Worm (Caenorhabditis elegans) whole organism, L4/young adult: Measurements from ENCODE around the gene figl-1.
"Not testable (repeated sequence)": the region's sequence is repeated elsewhere in the genome, so short reads cannot be mapped to it uniquely, and the experiment has no call there.

Experiments used
- W03F9.2 ChIP-seq: fragments of 150-350 bp; optimal IDR thresholded peaks from 2 replicates; lab custom pipeline; 2014; ENCODE audit warnings: missing biosample characterization, missing genetic modification characterization
- dao-5 ChIP-seq: sonication (generic microtip); optimal IDR thresholded peaks from 2 replicates; lab custom pipeline; 2016; ENCODE audit warnings: missing genotype, missing genetic modification characterization, moderate library complexity, missing compliant biosample characterization
- him-1 ChIP-seq: sonication (generic microtip); optimal IDR thresholded peaks from 2 replicates; lab custom pipeline; 2016; ENCODE audit warnings: missing genotype, missing genetic modification reagents, missing genetic modification characterization, missing compliant biosample characterization

figl-1 gene

DNA sequence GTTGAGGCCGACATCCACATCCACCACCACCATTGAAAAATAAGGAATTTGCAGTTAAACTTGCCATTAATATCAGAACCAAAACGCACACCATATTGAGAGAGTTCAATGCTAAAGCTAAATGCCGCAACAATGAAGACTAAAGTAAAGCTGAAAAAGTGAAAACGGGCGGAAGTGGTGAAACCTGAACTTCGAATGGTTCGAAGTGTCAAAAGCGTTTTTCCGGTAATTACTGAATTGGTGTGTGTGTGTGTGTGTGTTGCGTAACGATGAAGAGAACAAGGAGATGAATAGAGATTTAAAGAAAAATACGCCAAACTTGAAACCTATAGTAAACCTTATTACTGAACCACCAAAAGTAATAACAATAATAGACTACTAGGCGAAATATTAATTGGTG, 18.7 kb upstream of the figl-1 start, which contains the start of gene grl-13:
TSS of gene grl-13 (minus strand) at position 101 of the 400 bp plus-strand sequence.
- TF ChIP-seq W03F9.2 (tag; lab: Kevin White, UChicago) (no peak), him-1 (tag; lab: Kevin White, UChicago) (no peak), dao-5 (no peak)

DNA sequence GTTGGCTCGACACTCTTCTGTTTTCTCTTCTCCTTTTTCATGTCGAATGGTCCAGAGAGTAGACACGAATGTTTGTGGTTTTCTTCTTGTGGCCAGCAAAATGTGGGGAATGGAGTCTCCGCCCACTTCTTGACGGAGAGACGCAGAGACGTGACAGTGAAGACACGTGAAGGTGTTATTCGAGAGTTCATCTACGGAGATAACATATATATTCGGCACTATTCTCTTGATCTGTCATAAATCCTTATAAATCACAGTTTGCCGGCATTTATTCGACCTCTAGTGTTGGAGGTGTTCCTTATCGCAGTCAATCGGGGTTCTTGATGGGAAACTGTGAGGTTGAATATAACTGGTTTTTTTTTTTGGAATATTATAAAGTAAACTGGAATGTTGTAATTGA, 15.7 kb upstream of the figl-1 start, which contains the start of gene F32D1.3:
TSS of gene F32D1.3 (minus strand) at position 65 of the 400 bp plus-strand sequence.
- no peak for TF ChIP-seq W03F9.2 (tag; lab: Kevin White, UChicago)
- no peak for TF ChIP-seq dao-5
- no peak for TF ChIP-seq him-1 (tag; lab: Kevin White, UChicago)

DNA sequence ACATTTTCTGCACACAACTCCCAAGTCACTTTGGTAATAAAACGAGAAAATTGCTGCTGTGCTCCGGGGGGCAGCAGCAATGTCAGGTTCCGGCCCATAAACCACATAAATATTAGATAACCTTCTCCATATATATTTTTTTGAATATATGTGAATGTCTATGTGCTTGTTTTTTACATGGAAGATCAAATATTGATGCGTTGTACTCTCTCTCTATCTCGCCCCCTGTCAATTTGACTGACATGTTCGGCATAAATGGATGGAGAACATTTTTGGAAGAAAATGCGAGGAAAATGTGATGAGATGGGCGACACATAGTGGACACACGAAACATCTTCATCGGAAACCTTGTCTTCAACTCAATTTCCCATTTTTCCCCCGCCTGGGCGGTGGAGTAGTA, 14.2 kb upstream of the figl-1 start:
- no peak for TF ChIP-seq him-1 (tag; lab: Kevin White, UChicago)
- TF ChIP-seq dao-5 = no peak
- TF ChIP-seq W03F9.2 (tag; lab: Kevin White, UChicago) = no peak

DNA sequence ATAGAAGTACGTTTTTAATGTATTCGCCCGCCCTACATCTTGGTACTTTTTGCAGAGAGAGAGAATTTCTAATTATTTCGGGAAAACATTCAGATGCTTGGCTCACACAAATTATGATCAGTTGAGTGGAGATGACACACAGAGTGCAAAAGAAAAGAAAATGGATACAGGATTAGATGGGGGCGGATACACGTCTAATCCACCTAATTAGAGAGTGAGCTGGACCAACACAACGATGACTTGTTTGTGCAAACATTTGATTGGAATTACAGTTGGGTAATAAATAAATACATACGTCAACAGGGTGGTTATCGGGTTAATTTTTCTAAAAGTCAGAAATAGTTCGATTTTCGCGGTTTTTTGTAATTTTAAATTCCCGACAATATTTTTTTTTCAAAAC, 13.3 kb upstream of the figl-1 start:
- TF ChIP-seq W03F9.2 (tag; lab: Kevin White, UChicago) (no peak), dao-5 (no peak), him-1 (tag; lab: Kevin White, UChicago) (no peak)

DNA sequence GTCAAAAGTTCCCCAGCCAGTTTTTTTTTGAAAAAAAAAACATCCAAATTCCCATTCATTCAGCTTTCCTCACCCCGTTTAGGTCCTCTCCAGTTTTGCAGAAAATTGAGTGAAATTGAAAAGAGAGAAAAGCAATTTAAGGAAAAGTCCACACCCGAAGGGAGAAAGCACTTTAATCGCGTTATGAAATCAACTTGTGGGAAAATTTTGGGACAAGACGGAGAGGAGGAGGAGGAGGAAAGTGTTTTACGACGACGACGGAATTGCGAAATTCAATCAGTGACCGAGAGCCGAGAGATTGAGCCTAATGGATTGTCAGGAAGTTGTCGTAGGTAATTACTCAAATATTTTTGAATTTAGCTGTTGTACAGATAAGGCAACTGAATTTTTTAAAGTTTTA, 11.6 kb upstream of the figl-1 start:
- no peak for TF ChIP-seq him-1 (tag; lab: Kevin White, UChicago)
- no peak for TF ChIP-seq dao-5
- TF ChIP-seq W03F9.2 (tag; lab: Kevin White, UChicago) = no peak

DNA sequence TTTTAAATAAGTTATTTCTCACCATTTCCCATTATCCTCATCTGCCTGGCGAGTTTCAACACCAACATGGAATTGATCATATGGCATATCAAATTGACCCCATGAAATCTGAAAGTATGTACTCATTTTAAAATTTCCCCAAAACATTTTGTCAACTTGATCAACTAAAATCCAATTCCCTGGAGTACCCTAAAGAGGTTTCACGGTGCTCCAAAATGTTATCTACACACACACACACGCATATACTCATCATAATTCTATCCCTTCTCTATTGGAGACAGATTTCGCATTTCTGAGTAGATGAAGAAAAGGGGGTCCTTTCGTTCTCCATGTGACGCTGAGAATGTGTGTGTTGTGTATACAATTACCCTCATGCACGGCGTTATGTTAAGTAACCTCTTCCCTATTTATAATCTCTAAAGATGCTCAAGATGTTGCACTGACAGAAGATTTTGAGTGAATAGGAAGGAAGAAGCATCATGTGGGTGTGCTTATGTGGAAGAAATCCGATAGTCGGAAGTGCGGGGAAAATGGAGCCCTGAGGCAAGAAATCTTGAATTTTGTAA, 10.3 kb upstream of the figl-1 start:
- TF ChIP-seq W03F9.2 (tag; lab: Kevin White, UChicago) (no peak), dao-5 (no peak), him-1 (tag; lab: Kevin White, UChicago) (no peak)

DNA sequence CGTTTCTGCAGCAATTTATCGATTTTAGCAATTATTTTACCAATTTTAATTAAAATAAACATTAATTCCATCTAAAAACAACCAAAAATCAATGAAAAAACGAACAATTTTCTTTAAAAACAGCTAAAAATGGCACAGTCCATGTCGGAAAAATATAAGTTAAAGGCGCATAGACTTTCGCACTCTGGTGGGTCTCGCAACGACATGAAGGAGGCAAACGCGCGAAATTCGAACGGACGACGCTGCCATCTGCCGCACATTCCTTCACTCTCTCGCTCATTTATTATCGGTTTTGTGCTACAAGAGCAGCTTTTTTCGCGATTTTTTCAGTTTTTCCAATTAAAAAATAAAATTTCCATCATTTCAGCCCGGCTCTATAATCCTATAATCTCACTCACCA, 1.0 kb upstream of the figl-1 start, which contains the start of gene mcm-7:
TSS of gene mcm-7 (plus strand) at position 368 of the 400 bp plus-strand sequence.
- no peak for TF ChIP-seq him-1 (tag; lab: Kevin White, UChicago)
- TF ChIP-seq W03F9.2 (tag; lab: Kevin White, UChicago) = no peak
- no peak for TF ChIP-seq dao-5

DNA sequence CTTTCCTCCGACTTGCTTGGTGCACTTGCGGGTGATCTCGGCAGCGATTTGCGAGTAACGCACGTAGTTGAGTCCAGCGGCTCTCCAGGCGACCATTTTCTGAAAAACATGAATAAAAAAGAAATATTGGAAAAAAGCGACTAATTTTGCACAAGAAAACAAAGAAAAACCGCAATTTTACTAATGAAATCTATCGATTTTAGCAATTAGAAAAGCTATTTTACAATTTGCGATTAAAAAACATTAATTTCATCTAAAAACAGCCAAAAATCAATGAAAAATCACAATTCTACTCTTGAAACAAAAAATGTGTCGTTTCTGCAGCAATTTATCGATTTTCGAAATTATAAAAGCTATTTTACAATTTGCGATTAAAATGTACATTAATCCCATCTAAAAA, 526 bp upstream of the figl-1 start, which contains the start of gene hpo-18:
TSS of gene hpo-18 (minus strand) at position 101 of the 400 bp plus-strand sequence.
- no peak for TF ChIP-seq him-1 (tag; lab: Kevin White, UChicago)
- TF ChIP-seq W03F9.2 (tag; lab: Kevin White, UChicago) = no peak
- no peak for TF ChIP-seq dao-5

DNA sequence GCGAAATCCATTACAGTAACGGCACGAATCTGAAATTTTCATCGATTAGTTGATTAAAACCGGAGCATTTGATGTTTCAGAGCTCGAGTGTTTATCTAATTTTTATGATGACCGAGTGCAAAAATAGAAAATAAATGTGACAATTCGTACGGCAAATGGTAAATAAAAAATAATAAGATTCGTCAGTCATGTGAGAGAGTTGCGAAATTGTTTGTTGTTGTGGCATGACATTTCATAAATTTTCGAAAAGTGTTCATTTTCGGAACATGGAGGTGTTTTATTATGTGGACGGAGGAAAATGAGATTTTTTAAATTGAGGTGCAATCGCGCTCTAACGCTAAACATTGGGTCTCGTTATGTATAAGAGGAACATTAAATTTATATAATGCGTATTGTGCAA, 4.1 kb downstream of the figl-1 start:
- TF ChIP-seq W03F9.2 (tag; lab: Kevin White, UChicago) (no peak), him-1 (tag; lab: Kevin White, UChicago) (no peak), dao-5 (no peak)

DNA sequence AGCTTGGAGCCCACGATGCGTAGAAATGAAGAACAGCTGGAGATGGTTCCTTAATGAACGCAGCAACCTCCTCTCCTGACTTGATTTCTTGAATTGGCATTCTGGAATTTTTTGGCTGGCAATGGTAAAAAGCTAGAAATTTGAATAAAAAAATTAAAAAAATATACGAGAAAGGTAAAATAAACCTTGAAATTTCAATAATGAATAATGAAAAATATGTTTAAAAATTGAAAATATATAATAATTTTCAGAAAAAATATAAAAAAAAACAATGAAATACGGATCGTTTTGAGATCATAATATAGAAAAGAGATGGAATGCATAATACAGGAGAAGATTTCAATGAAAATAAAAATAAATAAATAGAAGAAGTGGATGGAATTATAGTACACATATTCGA, 4.6 kb downstream of the figl-1 start, which contains the start of gene glrx-3:
TSS of gene glrx-3 (minus strand) at position 101 of the 400 bp plus-strand sequence.
- TF ChIP-seq him-1 (tag; lab: Kevin White, UChicago) (no peak), dao-5 (no peak), W03F9.2 (tag; lab: Kevin White, UChicago) (no peak)

DNA sequence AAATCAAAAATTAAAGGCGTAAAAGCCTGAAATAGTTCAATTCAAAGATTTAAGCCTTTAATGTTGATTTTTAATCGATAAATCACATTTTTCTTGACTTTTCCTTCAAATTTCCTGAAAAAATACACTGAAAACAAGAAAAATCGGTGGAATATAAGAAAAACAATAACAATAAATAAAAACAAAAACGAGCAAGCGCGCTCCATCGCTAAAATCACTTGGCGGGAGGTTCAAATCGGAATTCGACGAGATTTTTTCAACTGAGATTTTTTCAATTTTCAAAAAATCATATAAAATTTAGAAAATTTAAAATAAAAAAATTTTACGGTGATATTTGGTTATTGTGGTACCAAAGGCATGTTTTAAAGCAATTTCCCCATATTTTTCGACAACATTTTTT, 6.3 kb downstream of the figl-1 start:
- TF ChIP-seq dao-5 = no peak
- TF ChIP-seq W03F9.2 (tag; lab: Kevin White, UChicago) = no peak
- no peak for TF ChIP-seq him-1 (tag; lab: Kevin White, UChicago)

DNA sequence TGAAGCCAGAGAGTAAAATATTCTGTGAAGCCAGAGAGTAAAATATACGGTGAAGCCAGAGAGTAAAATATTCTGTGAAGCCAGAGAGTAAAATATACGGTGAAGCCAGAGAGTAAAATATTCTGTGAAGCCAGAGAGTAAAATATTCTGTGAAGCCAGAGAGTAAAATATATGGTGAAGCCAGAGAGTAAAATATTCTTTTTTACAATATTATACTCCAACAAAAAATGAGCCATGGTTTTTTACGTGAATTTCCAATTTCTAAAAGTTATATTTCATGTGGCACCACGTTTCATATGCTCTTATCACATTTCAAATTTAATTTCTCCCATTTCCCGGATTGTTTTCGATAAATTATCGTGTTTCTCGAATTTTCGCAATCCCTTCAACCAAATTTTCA, 9.3 kb downstream of the figl-1 start, which contains the start of gene irld-1:
TSS of gene irld-1 (plus strand) at position 301 of the 400 bp plus-strand sequence.
- TF ChIP-seq him-1 (tag; lab: Kevin White, UChicago); dao-5; W03F9.2 (tag; lab: Kevin White, UChicago): not testable (repeated sequence)

DNA sequence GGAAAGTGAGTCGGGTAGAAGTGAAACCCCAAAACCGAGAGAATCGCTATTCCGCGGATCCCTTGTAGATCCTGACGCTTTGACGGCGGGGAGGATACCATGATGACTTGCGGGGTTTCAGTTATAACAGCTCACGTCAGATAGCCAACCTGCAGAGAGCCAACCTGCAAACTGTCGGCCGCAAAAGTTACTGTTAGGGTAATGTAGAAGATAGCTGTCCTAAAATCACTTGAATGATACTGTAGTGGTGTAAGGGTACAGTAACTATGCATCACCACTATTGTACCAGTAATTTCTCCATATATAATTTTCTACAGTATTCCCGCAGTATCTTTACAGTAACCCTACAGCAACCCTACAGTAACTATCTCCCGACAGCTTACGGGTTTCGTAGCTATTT, 13.3 kb downstream of the figl-1 start, which contains the start of gene oac-12:
TSS of gene oac-12 (minus strand) at position 101 of the 400 bp plus-strand sequence.
- TF ChIP-seq him-1 (tag; lab: Kevin White, UChicago) = no peak
- no peak for TF ChIP-seq dao-5
- TF ChIP-seq W03F9.2 (tag; lab: Kevin White, UChicago) = no peak

DNA sequence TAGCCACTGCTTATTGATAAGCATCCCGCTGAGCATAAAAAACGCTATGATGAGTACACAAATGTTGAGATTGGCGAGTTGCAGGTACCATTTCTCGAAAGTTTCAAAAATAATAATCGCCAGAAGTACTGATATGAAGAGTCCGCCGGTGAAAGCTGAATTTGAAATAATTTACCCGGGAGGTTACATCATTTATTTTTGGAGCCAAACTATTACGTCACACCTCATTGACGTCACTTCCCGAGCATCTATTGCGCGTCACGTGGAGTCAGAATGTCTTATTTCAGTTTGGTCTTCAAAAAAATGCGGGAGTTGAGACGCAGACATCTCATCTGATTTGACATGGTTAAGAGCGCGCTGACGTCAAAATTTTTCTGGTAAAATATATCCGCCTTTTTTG, 15.0 kb downstream of the figl-1 start:
- TF ChIP-seq him-1 (tag; lab: Kevin White, UChicago) (no peak), dao-5 (no peak), W03F9.2 (tag; lab: Kevin White, UChicago) (no peak)

DNA sequence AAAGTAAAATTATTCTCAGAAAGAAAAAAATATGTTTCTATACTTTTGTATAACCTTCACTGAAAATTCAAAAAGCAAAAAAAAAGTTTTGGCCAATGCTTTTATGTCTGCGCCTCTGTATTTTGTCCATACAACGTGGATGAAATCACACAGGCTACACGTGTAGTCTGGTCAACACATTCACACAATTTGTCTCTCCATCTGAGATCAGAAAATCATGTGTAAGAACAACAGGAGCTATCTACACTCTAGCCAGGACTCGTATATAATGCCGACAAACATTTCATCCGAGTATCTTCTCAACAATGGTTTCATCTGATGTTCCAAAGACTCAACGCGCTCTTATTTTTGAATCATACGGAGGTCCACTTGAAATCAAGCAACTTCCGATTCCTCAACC, 19.0 kb downstream of the figl-1 start, which contains the start of gene D2063.1:
TSS of gene D2063.1 (plus strand) at position 281 of the 400 bp plus-strand sequence.
- TF ChIP-seq dao-5 (no peak), W03F9.2 (tag; lab: Kevin White, UChicago) (no peak), him-1 (tag; lab: Kevin White, UChicago) (no peak)
